Worm (Caenorhabditis elegans) whole organism, late embryonic: ENCODE data around the gene chil-12.

Source experiments
- F13H6.1 ChIP-seq: sonication (generic microtip); optimal IDR thresholded peaks from 2 replicates; lab custom pipeline; 2016; ENCODE audit warnings: missing genetic modification characterization, missing compliant biosample characterization
- ahr-1 ChIP-seq: sonication (generic microtip); optimal IDR thresholded peaks from 2 replicates; lab custom pipeline; 2016; ENCODE audit warnings: missing genetic modification characterization, missing compliant biosample characterization
- ama-1 ChIP-seq: fragments of 150-350 bp; optimal IDR thresholded peaks from 2 replicates; lab custom pipeline; 2014
- ceh-18 ChIP-seq: sonication (generic microtip); optimal IDR thresholded peaks from 2 replicates; lab custom pipeline; 2016; ENCODE audit warnings: missing genetic modification characterization, missing compliant biosample characterization
- ceh-19 ChIP-seq: fragments of 200-800 bp; sonication (Bioruptor generic); optimal IDR thresholded peaks from 2 replicates; lab custom pipeline; 2018; ENCODE audit warnings: mild to moderate bottlenecking, missing genetic modification characterization, missing compliant biosample characterization
- ceh-22 ChIP-seq: sonication (generic microtip); optimal IDR thresholded peaks from 2 replicates; lab custom pipeline; 2017; ENCODE audit warnings: missing biosample characterization, missing genetic modification characterization
- ceh-31 ChIP-seq: sonication (generic microtip); optimal IDR thresholded peaks from 2 replicates; lab custom pipeline; 2016; ENCODE audit warnings: missing genetic modification characterization, missing compliant biosample characterization
- ceh-34 ChIP-seq: sonication (generic microtip); optimal IDR thresholded peaks from 2 replicates; lab custom pipeline; 2016; ENCODE audit warnings: mild to moderate bottlenecking, missing genetic modification characterization, missing compliant biosample characterization
- che-1 ChIP-seq: sonication (generic microtip); optimal IDR thresholded peaks from 2 replicates; lab custom pipeline; 2016; ENCODE audit warnings: mild to moderate bottlenecking, missing genetic modification characterization, missing compliant biosample characterization
- dmd-4 ChIP-seq: sonication (generic microtip); optimal IDR thresholded peaks from 2 replicates; lab custom pipeline; 2016; ENCODE audit warnings: borderline replicate concordance, missing genetic modification characterization, missing compliant biosample characterization
- elt-2 ChIP-seq: sonication (generic microtip); optimal IDR thresholded peaks from 2 replicates; lab custom pipeline; 2016; ENCODE audit warnings: missing genetic modification reagents, missing genetic modification characterization, missing compliant biosample characterization
- elt-4 ChIP-seq: sonication (generic microtip); optimal IDR thresholded peaks from 2 replicates; lab custom pipeline; 2016; ENCODE audit warnings: missing genetic modification characterization, missing compliant biosample characterization
- ets-4 ChIP-seq: sonication (generic microtip); optimal IDR thresholded peaks from 2 replicates; lab custom pipeline; 2016; ENCODE audit warnings: missing genetic modification characterization, missing compliant biosample characterization
- fax-1 ChIP-seq: sonication (generic microtip); optimal IDR thresholded peaks from 2 replicates; lab custom pipeline; 2016; ENCODE audit warnings: missing genotype, missing genetic modification characterization, missing compliant biosample characterization
- gmeb-2 ChIP-seq: sonication (generic microtip); optimal IDR thresholded peaks from 2 replicates; lab custom pipeline; 2016; ENCODE audit warnings: missing genetic modification characterization, inconsistent platforms, missing compliant biosample characterization
- hlh-13 ChIP-seq: fragments of 200-800 bp; sonication (Bioruptor generic); optimal IDR thresholded peaks from 2 replicates; lab custom pipeline; 2018; ENCODE audit warnings: mild to moderate bottlenecking, missing genetic modification characterization, missing compliant biosample characterization
- hlh-15 ChIP-seq: sonication (generic microtip); optimal IDR thresholded peaks from 2 replicates; lab custom pipeline; 2016; ENCODE audit warnings: missing genetic modification characterization, missing compliant biosample characterization
- hlh-30 ChIP-seq: sonication (generic microtip); optimal IDR thresholded peaks from 2 replicates; lab custom pipeline; 2017; ENCODE audit warnings: antibody characterized with exemption, missing genetic modification characterization, missing compliant biosample characterization; ENCODE audit not compliant: insufficient read depth
- hlh-6 ChIP-seq: sonication (generic microtip); optimal IDR thresholded peaks from 2 replicates; lab custom pipeline; 2016; ENCODE audit warnings: missing genotype, missing genetic modification characterization, missing compliant biosample characterization
- hlh-8 ChIP-seq: sonication (generic microtip); optimal IDR thresholded peaks from 2 replicates; lab custom pipeline; 2016; ENCODE audit warnings: missing genotype, missing genetic modification characterization, missing compliant biosample characterization
- lin-11 ChIP-seq: fragments of 200-800 bp; sonication (Bioruptor generic); optimal IDR thresholded peaks from 2 replicates; lab custom pipeline; 2018; ENCODE audit warnings: mild to moderate bottlenecking, missing genetic modification characterization, missing compliant biosample characterization
- madf-2 ChIP-seq: sonication (generic microtip); optimal IDR thresholded peaks from 2 replicates; lab custom pipeline; 2017; ENCODE audit warnings: missing genetic modification characterization, missing compliant biosample characterization
- nfya-1 ChIP-seq: sonication (generic microtip); optimal IDR thresholded peaks from 2 replicates; lab custom pipeline; 2017; ENCODE audit warnings: missing genetic modification characterization, mild to moderate bottlenecking, missing compliant biosample characterization, antibody characterized with exemption, moderate library complexity
- odd-2 ChIP-seq: sonication (generic microtip); optimal IDR thresholded peaks from 2 replicates; lab custom pipeline; 2017; ENCODE audit warnings: antibody characterized with exemption, mild to moderate bottlenecking, missing genetic modification characterization, missing compliant biosample characterization
- pat-9 ChIP-seq: fragments of 200-800 bp; sonication (Bioruptor generic); optimal IDR thresholded peaks from 2 replicates; lab custom pipeline; 2018; ENCODE audit warnings: mild to moderate bottlenecking, missing genetic modification characterization, moderate library complexity, missing compliant biosample characterization
- pha-2 ChIP-seq: sonication (generic microtip); optimal IDR thresholded peaks from 2 replicates; lab custom pipeline; 2017; ENCODE audit warnings: mild to moderate bottlenecking, missing genetic modification characterization, missing compliant biosample characterization
- pha-4 ChIP-seq: fragments of 150-350 bp; optimal IDR thresholded peaks from 2 replicates; lab custom pipeline; 2018; ENCODE audit warnings: missing biosample characterization, missing genetic modification reagents, missing genetic modification characterization
- pros-1 ChIP-seq: fragments of 150-350 bp; optimal IDR thresholded peaks from 2 replicates; lab custom pipeline; 2014; ENCODE audit warnings: missing biosample characterization, missing genetic modification reagents, missing genetic modification characterization
- rnt-1 ChIP-seq: sonication (generic microtip); optimal IDR thresholded peaks from 2 replicates; lab custom pipeline; 2016; ENCODE audit warnings: missing genetic modification characterization, missing compliant biosample characterization
- sox-2 ChIP-seq: fragments of 200-800 bp; sonication (Bioruptor generic); IDR thresholded peaks from 2 replicates; pipeline ENCODE4 v1.3.6; 2022; ENCODE audit warnings: missing genetic modification reagents, missing genetic modification characterization, missing compliant biosample characterization
- syd-9 ChIP-seq: sonication (generic microtip); optimal IDR thresholded peaks from 2 replicates; lab custom pipeline; 2016; ENCODE audit warnings: mild to moderate bottlenecking, missing genetic modification characterization, moderate library complexity, missing compliant biosample characterization
- ttx-3 ChIP-seq: sonication (generic microtip); optimal IDR thresholded peaks from 2 replicates; lab custom pipeline; 2016; ENCODE audit warnings: missing genetic modification reagents, missing genetic modification characterization, missing compliant biosample characterization
- unc-55 ChIP-seq: sonication (generic microtip); optimal IDR thresholded peaks from 2 replicates; lab custom pipeline; 2017; ENCODE audit warnings: missing biosample characterization, missing genetic modification reagents, missing genetic modification characterization
- unc-86 ChIP-seq: sonication (generic microtip); optimal IDR thresholded peaks from 2 replicates; lab custom pipeline; 2016; ENCODE audit warnings: missing genetic modification characterization, missing compliant biosample characterization

The chil-12 gene

ce11 chrV:15241259-15241658, at the start of gene chil-12:
Gene chil-12, plus strand, starts transcription at chrV:15241559.
- no peak for TF ChIP-seq ahr-1 (tag; lab: Kevin White, UChicago)
- TF ChIP-seq hlh-15 (tag; lab: Kevin White, UChicago): no peak
- no peak for TF ChIP-seq pha-2 (tag; lab: Kevin White, UChicago)
- no peak for TF ChIP-seq madf-2 (tag; lab: Kevin White, UChicago)
- no peak for TF ChIP-seq ceh-19 (GFP tag; lab: Kevin White, UChicago)
- no peak for TF ChIP-seq ceh-34 (tag; lab: Kevin White, UChicago)
- no peak for TF ChIP-seq hlh-13 (GFP tag; lab: Kevin White, UChicago)
- TF ChIP-seq fax-1 (tag; lab: Kevin White, UChicago): no peak
- TF ChIP-seq, all 69 proteins: peak for 0

DNA sequence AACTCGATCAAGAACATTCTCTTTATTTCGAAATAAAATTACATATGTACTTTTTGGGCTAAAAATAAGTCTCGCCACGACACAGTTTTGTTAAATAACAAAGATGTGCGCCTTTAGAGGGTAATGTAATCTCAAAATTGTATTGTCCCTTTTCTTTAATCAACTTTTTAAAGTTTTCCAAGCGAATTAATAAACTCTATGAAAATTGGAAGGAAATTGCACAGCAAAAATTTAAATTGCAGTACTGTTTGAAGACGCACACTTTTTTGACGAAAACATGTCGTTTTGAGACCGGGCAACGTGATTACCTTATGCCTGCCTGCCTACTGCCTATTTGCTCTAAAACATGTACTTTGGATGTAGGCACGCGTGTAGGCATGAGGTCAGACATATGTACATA, 49.4 kb upstream of the chil-12 start:
- TF ChIP-seq ceh-31 (tag; lab: Kevin White, UChicago): no peak
- no peak for TF ChIP-seq ceh-34 (tag; lab: Kevin White, UChicago)
- TF ChIP-seq ceh-18 (tag; lab: Kevin White, UChicago): no peak
- no peak for TF ChIP-seq F13H6.1
- no peak for TF ChIP-seq ets-4 (tag; lab: Kevin White, UChicago)
- TF ChIP-seq che-1 (tag; lab: Kevin White, UChicago): no peak
- TF ChIP-seq dmd-4 (tag; lab: Kevin White, UChicago): no peak
- no peak for TF ChIP-seq hlh-8
- no peak for TF ChIP-seq sox-2 (GFP tag; lab: Robert Waterston, UW)
- no peak for TF ChIP-seq hlh-6 (tag; lab: Kevin White, UChicago)
- no peak for TF ChIP-seq pros-1
- TF ChIP-seq ttx-3 (tag; lab: Kevin White, UChicago): no peak
- no peak for TF ChIP-seq pha-2 (tag; lab: Kevin White, UChicago)
- TF ChIP-seq unc-86 (tag; lab: Kevin White, UChicago): no peak
- TF ChIP-seq hlh-13 (GFP tag; lab: Kevin White, UChicago): no peak
- no peak for TF ChIP-seq elt-4 (tag; lab: Kevin White, UChicago)
- TF ChIP-seq ceh-19 (GFP tag; lab: Kevin White, UChicago): no peak
- no peak for TF ChIP-seq lin-11 (tag; lab: Kevin White, UChicago)
- no peak for TF ChIP-seq syd-9 (tag; lab: Kevin White, UChicago)

ce11 chrV:15192377-15192776, 49.0 kb upstream of the chil-12 start, which contains the start of gene plc-2:
Gene plc-2, plus strand, starts transcription at chrV:15192572.
- TF ChIP-seq elt-2 (tag; lab: Kevin White, UChicago): no peak
- TF ChIP-seq hlh-30: no peak
- TF ChIP-seq gmeb-2 (tag; lab: Kevin White, UChicago): no peak
- TF ChIP-seq ama-1 (lab: Kevin White, UChicago): no peak

DNA sequence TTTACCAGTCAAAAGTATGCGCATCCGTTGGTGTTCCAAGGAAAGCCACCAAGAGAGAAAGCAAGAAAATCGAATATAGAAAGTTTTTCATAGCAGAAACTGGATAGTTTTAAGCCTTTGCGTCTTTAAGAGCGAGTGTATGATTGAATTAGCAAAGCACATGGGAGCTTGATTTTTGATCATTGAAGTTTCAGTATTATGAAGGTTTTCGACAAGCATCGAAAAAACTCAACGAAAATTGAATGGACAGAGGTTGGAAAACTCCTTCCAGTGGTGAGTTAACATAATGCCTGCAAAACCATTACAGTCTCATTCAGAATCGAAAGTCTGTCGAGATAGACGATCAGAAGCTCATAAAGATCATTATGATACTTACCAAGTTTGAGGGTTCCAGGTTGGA, 47.5 kb upstream of the chil-12 start, which contains the start of gene Y75B12B.13:
Gene Y75B12B.13, minus strand, starts transcription at position 101 of the 400 bp plus-strand sequence.
- TF ChIP-seq rnt-1 (no peak), ceh-22 (tag; lab: Kevin White, UChicago) (no peak), pat-9 (tag; lab: Kevin White, UChicago) (no peak), nfya-1 (tag; lab: Kevin White, UChicago) (no peak), sox-2 (GFP tag; lab: Robert Waterston, UW) (no peak)
- TF ChIP-seq, all 69 proteins: peak for 0

DNA sequence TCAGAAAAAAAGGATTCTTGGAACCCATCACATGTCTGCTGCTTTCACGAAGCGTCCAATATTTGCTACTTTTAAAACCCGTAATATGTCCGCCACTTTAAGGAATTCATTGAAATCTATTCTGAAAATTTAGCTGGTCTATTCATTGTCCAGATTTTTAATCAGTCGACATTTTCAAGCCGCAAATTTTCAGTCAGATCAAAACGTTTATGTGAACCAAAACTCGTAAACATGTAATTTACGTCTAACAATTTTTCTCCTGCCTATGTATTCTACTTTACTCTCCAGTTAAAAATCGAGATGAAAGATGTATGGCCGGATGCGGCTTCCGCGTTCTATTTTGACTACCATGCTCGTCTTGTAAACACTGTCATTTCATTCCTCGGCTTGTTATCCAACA, 43.4 kb upstream of the chil-12 start, which contains the start of gene srw-1:
Gene srw-1, plus strand, starts transcription at position 301 of the 400 bp plus-strand sequence.
- no peak for TF ChIP-seq elt-2 (tag; lab: Kevin White, UChicago)
- TF ChIP-seq pha-4 (tag; lab: Kevin White, UChicago): no peak
- no peak for TF ChIP-seq ttx-3 (tag; lab: Kevin White, UChicago)
- TF ChIP-seq ets-4 (tag; lab: Kevin White, UChicago): no peak
- no peak for TF ChIP-seq pat-9 (tag; lab: Kevin White, UChicago)
- no peak for TF ChIP-seq hlh-13 (GFP tag; lab: Kevin White, UChicago)
- no peak for TF ChIP-seq odd-2 (tag; lab: Kevin White, UChicago)
- TF ChIP-seq unc-55 (GFP tag; lab: Kevin White, UChicago): no peak
